Worm (Caenorhabditis elegans) whole organism, L1 larva: ENCODE measurements around the gene slc-17.4.
A peak's percentile ranks its signal among the peaks of the same experiment; 100 is the strongest.

Experiments used
- C04F5.9 ChIP-seq: sonication (generic microtip); optimal IDR thresholded peaks from 2 replicates; lab custom pipeline; 2016; ENCODE audit warnings: missing genetic modification characterization, missing compliant biosample characterization
- F16B12.6 ChIP-seq: fragments of 150-350 bp; optimal IDR thresholded peaks from 2 replicates; lab custom pipeline; 2014; ENCODE audit warnings: missing biosample characterization, missing genetic modification characterization
- aha-1 ChIP-seq: fragments of 150-350 bp; optimal IDR thresholded peaks from 2 replicates; lab custom pipeline; 2014; ENCODE audit warnings: missing biosample characterization, missing genetic modification characterization
- aly-2 ChIP-seq: fragments of 150-350 bp; optimal IDR thresholded peaks from 2 replicates; lab custom pipeline; 2014; ENCODE audit warnings: missing biosample characterization, missing genetic modification characterization
- ama-1 ChIP-seq: fragments of 150-350 bp; optimal IDR thresholded peaks from 2 replicates; lab custom pipeline; 2014
- blmp-1 ChIP-seq: fragments of 150-350 bp; optimal IDR thresholded peaks from 2 replicates; lab custom pipeline; 2014; ENCODE audit warnings: missing biosample characterization, missing genetic modification characterization
- ceh-88 ChIP-seq: fragments of 200-800 bp; sonication (Bioruptor generic); IDR thresholded peaks from 2 replicates; pipeline ENCODE4 v1.3.6; 2022; ENCODE audit warnings: missing genetic modification characterization, missing compliant biosample characterization
- ceh-90 ChIP-seq: sonication (generic microtip); optimal IDR thresholded peaks from 2 replicates; lab custom pipeline; 2016; ENCODE audit warnings: missing genetic modification characterization, missing compliant biosample characterization
- dpl-1 ChIP-seq, 3 experiments: fragments of 150-350 bp in 2 of 3; sonication (generic microtip) in 1 of 3; optimal IDR thresholded peaks; 2 replicates each; lab custom pipeline; 2014 to 2017; ENCODE audit warnings: missing biosample characterization in 3 of 3, missing genetic modification characterization in 3 of 3, missing genetic modification reagents in 3 of 3
- efl-1 ChIP-seq, 4 experiments: fragments of 150-350 bp; optimal IDR thresholded peaks in 3 of 4; peaks in 1 of 4; 1 replicate in 1 of 4; 2 replicates in 3 of 4; lab custom pipeline; 2014; ENCODE audit warnings: missing biosample characterization in 2 of 4, missing genetic modification characterization in 2 of 4, missing genetic modification reagents in 2 of 4
- egl-27 ChIP-seq, 2 experiments: fragments of 150-350 bp in 1 of 2; sonication (generic microtip); optimal IDR thresholded peaks; 3 replicates each; lab custom pipeline; 2017 to 2018; ENCODE audit warnings: missing biosample characterization in 2 of 2, missing genetic modification characterization in 2 of 2, missing genetic modification reagents in 2 of 2
- elt-2 ChIP-seq: sonication (generic microtip); optimal IDR thresholded peaks from 2 replicates; lab custom pipeline; 2016; ENCODE audit warnings: missing genetic modification characterization, mild to moderate bottlenecking, inconsistent platforms, missing compliant biosample characterization, missing genetic modification reagents
- elt-3 ChIP-seq, 6 experiments: fragments of 150-350 bp in 1 of 6; sonication (generic microtip); optimal IDR thresholded peaks; 2 replicates each; lab custom pipeline; 2017 to 2018; ENCODE audit warnings: missing biosample characterization in 6 of 6, missing genetic modification characterization in 6 of 6, inconsistent platforms in 1 of 6
- fkh-8 ChIP-seq: sonication (generic microtip); optimal IDR thresholded peaks from 2 replicates; lab custom pipeline; 2016; ENCODE audit warnings: mild to moderate bottlenecking, missing genetic modification characterization, missing compliant biosample characterization
- grh-1 ChIP-seq: fragments of 200-800 bp; sonication (Bioruptor generic); IDR thresholded peaks from 2 replicates; pipeline ENCODE4 v1.3.6; 2022; ENCODE audit warnings: missing genetic modification reagents, missing genetic modification characterization, missing compliant biosample characterization
- hlh-17 ChIP-seq: fragments of 200-800 bp; sonication (Bioruptor generic); optimal IDR thresholded peaks from 2 replicates; lab custom pipeline; 2018; ENCODE audit warnings: missing genetic modification characterization, mild to moderate bottlenecking, missing compliant biosample characterization, moderate library complexity, borderline replicate concordance
- hpl-2 ChIP-seq: fragments of 150-350 bp; optimal IDR thresholded peaks from 2 replicates; lab custom pipeline; 2014; ENCODE audit warnings: missing biosample characterization, missing genetic modification reagents, missing genetic modification characterization
- isw-1 ChIP-seq: fragments of 200-800 bp; sonication (Bioruptor generic); IDR thresholded peaks from 2 replicates; pipeline ENCODE4 v1.3.6; 2022; ENCODE audit warnings: missing genetic modification characterization, missing compliant biosample characterization
- jun-1 ChIP-seq: fragments of 150-350 bp; optimal IDR thresholded peaks from 2 replicates; lab custom pipeline; 2014; ENCODE audit warnings: missing biosample characterization, missing genetic modification reagents, missing genetic modification characterization
- lin-13 ChIP-seq: fragments of 150-350 bp; optimal IDR thresholded peaks from 2 replicates; lab custom pipeline; 2014; ENCODE audit warnings: missing biosample characterization, missing genetic modification reagents, missing genetic modification characterization
- lir-3 ChIP-seq: sonication (generic microtip); optimal IDR thresholded peaks from 2 replicates; lab custom pipeline; 2016; ENCODE audit warnings: mild to moderate bottlenecking, missing genetic modification characterization, moderate library complexity, missing compliant biosample characterization; ENCODE audit not compliant: poor library complexity
- lsy-2 ChIP-seq, 2 experiments: fragments of 150-350 bp; optimal IDR thresholded peaks; 2 replicates each; lab custom pipeline; 2014; ENCODE audit warnings: missing biosample characterization in 2 of 2, missing genetic modification characterization in 2 of 2
- mef-2 ChIP-seq: fragments of 150-350 bp; optimal IDR thresholded peaks from 2 replicates; lab custom pipeline; 2014; ENCODE audit warnings: missing biosample characterization, missing genetic modification characterization
- nhr-19 ChIP-seq: fragments of 200-800 bp; sonication (Bioruptor generic); conservative IDR thresholded peaks from 2 replicates; pipeline ENCODE4 v1.3.6; 2022; ENCODE audit warnings: missing genetic modification characterization, missing compliant biosample characterization
- nhr-20 ChIP-seq: sonication (generic microtip); optimal IDR thresholded peaks from 2 replicates; lab custom pipeline; 2016; ENCODE audit warnings: mild to moderate bottlenecking, missing genetic modification characterization, missing compliant biosample characterization
- nhr-28 ChIP-seq: fragments of 150-350 bp; optimal IDR thresholded peaks from 2 replicates; lab custom pipeline; 2014; ENCODE audit warnings: missing biosample characterization, missing genetic modification characterization
- nhr-71 ChIP-seq: sonication (generic microtip); optimal IDR thresholded peaks from 2 replicates; lab custom pipeline; 2016; ENCODE audit warnings: mild to moderate bottlenecking, missing genetic modification characterization, moderate library complexity, missing compliant biosample characterization
- nhr-77 ChIP-seq: fragments of 150-350 bp; optimal IDR thresholded peaks from 2 replicates; lab custom pipeline; 2014; ENCODE audit warnings: missing biosample characterization, missing genetic modification characterization
- nhr-85 ChIP-seq: sonication (generic microtip); peaks from one replicate; lab custom pipeline; 2016; ENCODE audit warnings: missing genetic modification characterization, inconsistent platforms, missing compliant biosample characterization
- nhr-90 ChIP-seq: sonication (generic microtip); optimal IDR thresholded peaks from 2 replicates; lab custom pipeline; 2016; ENCODE audit warnings: mild to moderate bottlenecking, missing genetic modification characterization, missing compliant biosample characterization; ENCODE audit not compliant: poor library complexity
- pax-3 ChIP-seq: fragments of 200-800 bp; sonication (Bioruptor generic); optimal IDR thresholded peaks from 2 replicates; lab custom pipeline; 2018; ENCODE audit warnings: mild to moderate bottlenecking, missing genetic modification characterization, moderate library complexity, missing compliant biosample characterization
- pqm-1 ChIP-seq: sonication (generic microtip); optimal IDR thresholded peaks from 3 replicates; lab custom pipeline; 2017; ENCODE audit warnings: missing biosample characterization, missing genetic modification characterization
- snu-23 ChIP-seq: sonication (generic microtip); optimal IDR thresholded peaks from 2 replicates; lab custom pipeline; 2016; ENCODE audit warnings: missing genetic modification characterization, missing compliant biosample characterization
- sox-4 ChIP-seq: sonication (generic microtip); optimal IDR thresholded peaks from 2 replicates; lab custom pipeline; 2016; ENCODE audit warnings: missing genetic modification characterization, missing compliant biosample characterization
- sptf-1 ChIP-seq: fragments of 150-350 bp; optimal IDR thresholded peaks from 2 replicates; lab custom pipeline; 2014; ENCODE audit warnings: missing biosample characterization, missing genetic modification characterization
- sup-37 ChIP-seq: fragments of 200-800 bp; sonication (Bioruptor generic); optimal IDR thresholded peaks from 2 replicates; lab custom pipeline; 2018; ENCODE audit warnings: mild to moderate bottlenecking, missing genetic modification characterization, missing compliant biosample characterization
- tbx-2 ChIP-seq: sonication (generic microtip); optimal IDR thresholded peaks from 2 replicates; lab custom pipeline; 2016; ENCODE audit warnings: missing genetic modification characterization, missing compliant biosample characterization
- unc-130 ChIP-seq: fragments of 150-350 bp; optimal IDR thresholded peaks from 2 replicates; lab custom pipeline; 2017; ENCODE audit warnings: missing biosample characterization, missing genetic modification characterization, inconsistent platforms
- unc-62 ChIP-seq: fragments of 150-350 bp; optimal IDR thresholded peaks from 2 replicates; lab custom pipeline; 2014; ENCODE audit warnings: missing biosample characterization, missing genetic modification reagents, missing genetic modification characterization
- unc-86 ChIP-seq: sonication (generic microtip); optimal IDR thresholded peaks from 2 replicates; lab custom pipeline; 2016; ENCODE audit warnings: missing genetic modification characterization, missing compliant biosample characterization
- zag-1 ChIP-seq: fragments of 150-350 bp; optimal IDR thresholded peaks from 2 replicates; lab custom pipeline; 2014; ENCODE audit warnings: missing biosample characterization, missing genetic modification characterization
- ztf-11 ChIP-seq, 2 experiments: sonication (generic microtip); optimal IDR thresholded peaks; 2 replicates each; lab custom pipeline; 2016 to 2017; ENCODE audit warnings: missing genetic modification characterization in 2 of 2, missing biosample characterization in 1 of 2, missing compliant biosample characterization in 1 of 2

The slc-17.4 gene

ce11 chrIV:17249691-17250181, 41.8 kb downstream of the slc-17.4 start, which contains the start of gene eelo-2 (continued):
- TF ChIP-seq dpl-1 (GFP tag; optimal IDR thresholded peaks at IDR 0.05; lab: Kevin White, UChicago) = peak; percentile 100
- peak; percentile 99 for TF ChIP-seq fkh-8 (tag; lab: Kevin White, UChicago)
- peak; percentile 94 for TF ChIP-seq aly-2 (tag; lab: Kevin White, UChicago)
- TF ChIP-seq lir-3 (tag; lab: Kevin White, UChicago) = peak; percentile 94
- peak; percentile 68 for TF ChIP-seq ceh-90 (tag; lab: Kevin White, UChicago)
- peak; percentile 99 for TF ChIP-seq nhr-71 (tag; lab: Kevin White, UChicago)
- TF ChIP-seq elt-3 (tag; optimal IDR thresholded peaks at IDR 0.05; lab: Kevin White, UChicago) = peak; percentile 60 to 97 (median 88)
- TF ChIP-seq elt-2 (tag; lab: Kevin White, UChicago) = peak; percentile 94
- TF ChIP-seq pax-3 (tag; lab: Kevin White, UChicago) = peak; percentile 98
- peak; percentile 96 for TF ChIP-seq sox-4 (tag; lab: Kevin White, UChicago)
- peak; percentile 99 for TF ChIP-seq nhr-85 (tag; lab: Kevin White, UChicago)
- TF ChIP-seq ceh-88 = peak; percentile 95
- peak; percentile 99 for TF ChIP-seq nhr-20 (tag; lab: Kevin White, UChicago)
- TF ChIP-seq aha-1 (tag; lab: Kevin White, UChicago) = peak; percentile 97
- TF ChIP-seq jun-1 (tag; lab: Kevin White, UChicago) = peak; percentile 98
- peak; percentile 97 for TF ChIP-seq lsy-2 (tag; optimal IDR thresholded peaks at IDR 0.05; lab: Kevin White, UChicago)
- peak; percentile 87 for TF ChIP-seq mef-2
- peak; percentile 92 for TF ChIP-seq pqm-1 (tag; lab: Kevin White, UChicago)
- TF ChIP-seq ama-1 (lab: Kevin White, UChicago) = peak; percentile 84
- TF ChIP-seq nhr-77 (tag; lab: Kevin White, UChicago) = peak; percentile 98
- peak; percentile 98 for TF ChIP-seq grh-1
- TF ChIP-seq egl-27 (tag; optimal IDR thresholded peaks at IDR 0.05; lab: Kevin White, UChicago) = peak; percentile 48 to 88
- peak; percentile 98 for TF ChIP-seq sup-37
- peak; percentile 90 for TF ChIP-seq zag-1 (tag; lab: Kevin White, UChicago)
- TF ChIP-seq snu-23 (GFP tag; lab: Kevin White, UChicago) = peak; percentile 99
- peak; percentile 92 for TF ChIP-seq C04F5.9 (tag; lab: Kevin White, UChicago)
- peak; percentile 79 for TF ChIP-seq F16B12.6
- TF ChIP-seq hlh-17 (GFP tag; lab: Kevin White, UChicago) = no peak
- peak; percentile 33 for TF ChIP-seq unc-62 (GFP tag; lab: Kevin White, UChicago)
- peak; percentile 99 for TF ChIP-seq tbx-2 (tag; lab: Kevin White, UChicago)
- peak; percentile 99 for TF ChIP-seq nhr-90
- TF ChIP-seq hpl-2 (GFP tag; lab: Kevin White, UChicago) = peak; percentile 92

- TF ChIP-seq lin-13 = no peak
- TF ChIP-seq ztf-11 (tag; optimal IDR thresholded peaks at IDR 0.05; lab: Kevin White, UChicago) = no peak
- TF ChIP-seq unc-130 = no peak
- TF ChIP-seq unc-86 (tag; lab: Kevin White, UChicago) = no peak
- TF ChIP-seq sptf-1 = no peak
- no peak for TF ChIP-seq hpl-2 (GFP tag; lab: Kevin White, UChicago)
- no peak for TF ChIP-seq grh-1
Observed at ce11 chrIV:17248538-17248937, 43.0 kb downstream of the slc-17.4 start.

- TF ChIP-seq lin-13 (no peak), snu-23 (GFP tag; lab: Kevin White, UChicago) (no peak), nhr-19 (GFP tag; lab: Robert Waterston, UW) (no peak), blmp-1 (tag; lab: Kevin White, UChicago) (no peak), C04F5.9 (tag; lab: Kevin White, UChicago) (no peak), nhr-85 (tag; lab: Kevin White, UChicago) (peak; percentile 46), ceh-88 (no peak), isw-1 (no peak), efl-1 (optimal IDR thresholded peaks at IDR 0.05; lab: Kevin White, UChicago) (no peak), efl-1 (GFP tag; optimal IDR thresholded peaks at IDR 0.05 in 1 of 2; lab: Kevin White, UChicago) (peak in 1 of 2 experiments; percentile 73), nhr-28 (no peak), dpl-1 (GFP tag; optimal IDR thresholded peaks at IDR 0.05; lab: Kevin White, UChicago) (no peak), grh-1 (no peak)
Observed at ce11 chrIV:17247184-17247583, 44.3 kb downstream of the slc-17.4 start.
